Worm (Caenorhabditis elegans) whole organism, midembryonic: ENCODE results near the gene B0024.3.

Experiments used
- T22C8.4 ChIP-seq: fragments of 200-800 bp; sonication (Bioruptor generic); IDR thresholded peaks from 2 replicates; pipeline ENCODE4 v1.3.6; 2022; ENCODE audit warnings: missing genetic modification characterization, missing compliant biosample characterization
- cog-1 ChIP-seq: sonication (generic microtip); optimal IDR thresholded peaks from 2 replicates; lab custom pipeline; 2016; ENCODE audit warnings: missing genetic modification characterization, missing compliant biosample characterization
- flt-1 ChIP-seq: fragments of 200-800 bp; sonication (Bioruptor generic); IDR thresholded peaks from 2 replicates; pipeline ENCODE4 v1.3.6; 2022; ENCODE audit warnings: missing genetic modification characterization, missing compliant biosample characterization
- klf-2 ChIP-seq: fragments of 200-800 bp; sonication (Bioruptor generic); conservative IDR thresholded peaks from 2 replicates; pipeline ENCODE4 v1.3.6; 2022; ENCODE audit warnings: missing genetic modification reagents, missing genetic modification characterization, missing compliant biosample characterization
- med-1 ChIP-seq: sonication (generic microtip); optimal IDR thresholded peaks from 2 replicates; lab custom pipeline; 2017; ENCODE audit warnings: missing genetic modification characterization, mild to moderate bottlenecking, missing compliant biosample characterization, antibody characterized with exemption, missing genetic modification reagents; ENCODE audit not compliant: insufficient read depth
- ref-1 ChIP-seq: fragments of 200-800 bp; sonication (Bioruptor generic); conservative IDR thresholded peaks from 2 replicates; pipeline ENCODE4 v1.3.6; 2022; ENCODE audit warnings: missing genetic modification reagents, missing genetic modification characterization, missing compliant biosample characterization
- ztf-29 ChIP-seq: fragments of 200-800 bp; sonication (Bioruptor generic); IDR thresholded peaks from 2 replicates; pipeline ENCODE4 v1.3.6; 2022; ENCODE audit warnings: missing genetic modification reagents, missing genetic modification characterization, missing compliant biosample characterization

DNA sequence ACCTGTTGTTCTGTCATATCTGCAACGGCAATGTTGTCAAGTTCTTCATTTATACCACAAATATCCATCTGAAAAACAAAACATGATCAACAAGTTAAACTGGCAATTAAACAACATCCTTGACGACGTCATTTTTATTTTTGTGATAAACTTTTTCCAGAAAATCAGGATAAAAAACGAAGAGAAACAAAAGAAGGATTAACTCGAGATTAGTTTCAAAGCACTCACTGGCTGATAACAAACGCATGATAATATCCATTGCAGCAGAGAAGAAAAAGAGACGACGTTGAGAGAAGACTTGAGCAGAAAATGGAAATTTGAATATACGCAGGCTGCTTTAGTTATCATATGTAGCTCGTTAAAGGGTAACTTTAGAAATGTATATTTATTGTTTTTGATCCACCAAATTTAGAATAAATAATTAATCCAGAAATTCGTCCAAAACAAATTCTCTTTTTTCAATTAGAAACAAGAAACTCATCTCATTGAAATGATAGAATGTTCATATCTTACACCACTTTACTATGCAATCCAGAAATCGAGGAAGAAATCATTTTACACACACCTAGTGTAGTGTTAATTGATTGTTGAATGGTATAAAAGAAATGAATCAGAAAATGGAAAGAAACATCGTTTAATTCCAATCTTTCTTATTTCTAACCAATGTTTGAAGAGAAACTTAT lies 46.1 kb upstream of the B0024.3 start, which contains the start of the genes C12D8.21 and col-148:
- TF ChIP-seq T22C8.4 (GFP tag; lab: Robert Waterston, UW) = no peak
- no peak for TF ChIP-seq flt-1 (GFP tag; lab: Robert Waterston, UW)
- TF ChIP-seq ref-1 (GFP tag; lab: Robert Waterston, UW) = no peak
- TF ChIP-seq klf-2 (GFP tag; lab: Robert Waterston, UW) = no peak
- TF ChIP-seq med-1 (GFP tag; lab: Kevin White, UChicago) = no peak
- no peak for TF ChIP-seq ztf-29 (GFP tag; lab: Robert Waterston, UW)
- no peak for TF ChIP-seq cog-1 (tag; lab: Kevin White, UChicago)
